Worm (Caenorhabditis elegans): ENCODE results near the gene vit-2.

ce11 chrX:5116816-5117459, 16.1 kb downstream of the vit-2 start, which contains the start of gene apl-1:
- no peak for TF ChIP-seq klf-2 (GFP tag; conservative IDR thresholded peaks at IDR 0.05)
- TF ChIP-seq T22C8.4 (GFP tag; IDR thresholded peaks at IDR 0.05): no peak
- TF ChIP-seq ref-1 (GFP tag; conservative IDR thresholded peaks at IDR 0.05): no peak
- TF ChIP-seq flt-1 (GFP tag; IDR thresholded peaks at IDR 0.05): no peak

All from whole organism, midembryonic.